Worm (Caenorhabditis elegans) whole organism, late embryonic: ENCODE data around the gene nep-10.

Experiments
- ama-1 ChIP-seq: fragments of 150-350 bp; optimal IDR thresholded peaks from 2 replicates; lab custom pipeline; 2014
- ets-4 ChIP-seq: sonication (generic microtip); optimal IDR thresholded peaks from 2 replicates; lab custom pipeline; 2016; ENCODE audit warnings: missing genetic modification characterization, missing compliant biosample characterization
- hlh-8 ChIP-seq: sonication (generic microtip); optimal IDR thresholded peaks from 2 replicates; lab custom pipeline; 2016; ENCODE audit warnings: missing genotype, missing genetic modification characterization, missing compliant biosample characterization
- madf-2 ChIP-seq: sonication (generic microtip); optimal IDR thresholded peaks from 2 replicates; lab custom pipeline; 2017; ENCODE audit warnings: missing genetic modification characterization, missing compliant biosample characterization
- nhr-11 ChIP-seq: fragments of 150-350 bp; optimal IDR thresholded peaks from 2 replicates; lab custom pipeline; 2014; ENCODE audit warnings: missing biosample characterization, missing genetic modification characterization
- nhr-232 ChIP-seq: sonication (generic microtip); optimal IDR thresholded peaks from 2 replicates; lab custom pipeline; 2016; ENCODE audit warnings: missing genetic modification characterization, missing compliant biosample characterization
- tbx-2 ChIP-seq: sonication (generic microtip); optimal IDR thresholded peaks from 2 replicates; lab custom pipeline; 2016; ENCODE audit warnings: missing genetic modification characterization, missing compliant biosample characterization

DNA sequence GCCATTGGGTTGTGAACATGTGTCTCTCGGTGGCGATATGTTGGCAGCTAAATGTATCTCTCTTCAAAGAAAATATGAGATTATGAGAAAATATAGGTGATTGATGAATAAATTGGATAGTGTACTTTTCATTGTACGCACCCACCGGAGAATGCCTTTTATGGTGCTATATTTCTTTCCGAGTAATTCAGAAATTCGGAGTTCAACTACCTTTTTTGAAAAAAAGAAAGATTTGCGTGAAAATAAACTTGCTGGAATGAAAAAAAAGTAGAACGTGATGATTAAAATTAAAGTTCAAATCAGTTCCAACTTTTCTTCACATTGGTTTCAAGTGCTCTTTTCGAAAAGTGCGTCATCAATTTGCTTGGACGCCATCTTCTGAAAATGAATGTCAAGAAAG is 781 bp upstream of the nep-10 start, which contains the start of gene nep-8:
- TF ChIP-seq nhr-11 (tag; lab: Kevin White, UChicago) (no peak), hlh-8 (no peak), ama-1 (lab: Kevin White, UChicago) (no peak), madf-2 (tag; lab: Kevin White, UChicago) (no peak), ets-4 (no peak), nhr-232 (no peak), tbx-2 (tag; lab: Kevin White, UChicago) (no peak)
